Worm (Caenorhabditis elegans): Measurements from ENCODE around the gene ZC53.2.

DNA sequence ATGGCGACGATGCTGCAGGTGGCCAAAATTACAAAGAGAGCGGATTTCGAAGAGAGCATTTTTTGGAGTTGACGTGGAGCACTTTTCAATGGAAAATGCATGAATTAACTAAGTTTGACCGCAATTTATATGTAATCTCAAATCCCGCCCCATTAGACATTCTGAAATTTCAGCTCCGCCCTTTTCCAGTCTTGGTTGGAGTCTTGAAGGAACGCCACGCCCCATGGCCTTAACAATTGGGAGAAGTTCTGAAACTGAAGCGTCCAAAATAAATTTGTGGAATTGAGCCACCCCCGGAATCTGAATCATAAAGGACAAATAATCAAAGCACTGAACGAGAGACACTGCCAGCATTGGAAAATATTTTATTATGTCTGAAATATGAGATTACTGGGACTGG is 26.8 kb downstream of the ZC53.2 start, which contains the start of gene B0294.1:
- TF ChIP-seq unc-62 (GFP tag; optimal IDR thresholded peaks at IDR 0.05) (no peak), ama-1 (optimal IDR thresholded peaks at IDR 0.05) (no peak), sup-37 (GFP tag; optimal IDR thresholded peaks at IDR 0.05) (no peak), nhr-84 (tag; optimal IDR thresholded peaks at IDR 0.05) (no peak), mep-1 (tag; optimal IDR thresholded peaks at IDR 0.05) (no peak), nhr-77 (tag; optimal IDR thresholded peaks at IDR 0.05) (no peak), lin-14 (GFP tag; optimal IDR thresholded peaks at IDR 0.05) (no peak), ces-1 (GFP tag; optimal IDR thresholded peaks at IDR 0.05) (no peak), snpc-4 (tag; optimal IDR thresholded peaks at IDR 0.05) (no peak), tbx-2 (tag; optimal IDR thresholded peaks at IDR 0.05) (no peak)
